Fruit fly (Drosophila melanogaster): ENCODE measurements around the gene CG10359.

Gene CG10359

DNA sequence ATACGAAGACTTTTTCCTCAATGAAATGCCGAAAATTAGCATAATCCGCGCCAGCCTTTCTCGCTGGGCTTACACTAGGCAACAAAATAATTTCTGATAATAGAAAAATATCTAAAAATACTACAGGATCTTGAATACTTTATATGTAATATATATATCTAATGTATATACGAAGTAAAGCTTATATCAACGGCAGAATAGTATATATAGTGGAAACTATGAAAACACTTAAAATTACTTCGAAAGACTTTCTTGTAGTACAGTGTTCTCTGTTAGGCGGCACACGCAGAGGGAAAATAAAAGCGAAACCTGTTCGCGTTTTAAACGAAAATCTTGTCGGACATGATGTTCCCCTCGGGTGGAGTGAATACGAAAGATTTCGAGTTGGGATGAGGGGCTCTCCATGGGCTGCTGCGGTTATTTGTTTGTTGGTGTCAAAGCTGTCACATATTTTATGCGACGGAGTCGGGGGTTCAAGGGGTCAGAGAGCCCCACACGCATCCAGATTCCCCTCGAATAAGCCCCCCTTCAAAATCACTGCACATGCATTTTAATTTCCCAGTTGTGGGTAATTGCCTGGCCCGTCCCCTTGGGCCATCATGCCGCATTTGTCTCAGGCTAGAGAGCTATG is 22.2 kb downstream of the CG10359 start:
- TF ChIP-seq CG8478 (optimal IDR thresholded peaks at IDR 0.05), result no peak
- TF ChIP-seq CTCF (optimal IDR thresholded peaks at IDR 0.05), result no peak

DNA sequence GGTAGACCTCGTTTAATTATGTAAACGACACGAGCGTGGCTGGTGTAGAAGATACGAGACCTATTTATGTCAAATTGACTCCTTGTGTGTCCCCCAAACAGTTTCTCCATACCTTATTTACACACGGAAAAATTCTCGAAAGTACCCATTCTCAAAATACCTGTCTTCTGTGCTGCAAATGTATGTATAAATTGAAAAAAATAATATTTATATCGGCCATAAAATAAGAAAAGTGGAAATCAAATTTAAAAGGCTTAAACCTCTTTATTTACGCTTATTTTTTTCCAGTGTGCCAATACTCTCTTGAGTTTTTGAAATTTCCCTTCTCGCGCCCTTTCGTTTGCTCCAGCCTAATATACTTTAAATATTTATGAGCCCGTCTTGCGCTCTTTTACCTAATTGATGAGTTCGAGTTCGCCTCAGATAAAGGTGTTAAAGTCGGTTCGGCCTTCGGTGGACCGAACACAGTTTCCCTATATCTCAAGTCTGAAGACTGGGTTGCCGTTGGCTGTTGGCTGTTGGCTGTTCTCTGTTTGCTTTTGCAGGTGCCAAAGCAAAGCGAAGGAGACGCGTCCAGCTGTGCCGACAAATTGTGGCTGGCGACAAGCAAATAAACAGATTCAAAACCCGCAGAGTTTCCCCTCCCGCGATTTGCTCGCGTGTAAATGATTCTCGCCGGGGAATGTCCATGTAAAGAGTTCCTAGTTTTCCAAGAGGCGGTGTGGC is 26.8 kb downstream of the CG10359 start:
- TF ChIP-seq CG8478 (optimal IDR thresholded peaks at IDR 0.05), result no peak
- TF ChIP-seq CTCF (optimal IDR thresholded peaks at IDR 0.05), result no peak

DNA sequence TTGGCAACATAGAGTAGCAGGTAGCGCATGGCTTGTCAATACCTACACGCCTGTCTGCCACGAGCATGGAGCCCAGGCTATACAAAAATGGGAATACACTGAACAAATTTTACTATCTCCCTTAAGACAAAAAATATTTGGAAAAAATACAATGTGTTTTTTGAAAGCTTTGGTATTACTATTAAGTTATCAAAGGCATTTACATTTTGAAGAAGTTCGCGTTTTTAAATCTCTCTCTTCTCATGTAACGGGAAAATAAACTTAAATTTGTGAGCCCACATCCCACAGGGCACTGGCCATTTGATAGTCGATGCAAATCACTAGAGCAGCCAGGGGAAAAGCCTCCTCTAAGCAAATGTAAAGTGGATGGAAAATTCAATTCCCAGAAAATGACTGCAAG is 27.3 kb downstream of the CG10359 start:
- TF ChIP-seq CTCF (optimal IDR thresholded peaks at IDR 0.05) (no peak), CG8478 (optimal IDR thresholded peaks at IDR 0.05) (no peak)

DNA sequence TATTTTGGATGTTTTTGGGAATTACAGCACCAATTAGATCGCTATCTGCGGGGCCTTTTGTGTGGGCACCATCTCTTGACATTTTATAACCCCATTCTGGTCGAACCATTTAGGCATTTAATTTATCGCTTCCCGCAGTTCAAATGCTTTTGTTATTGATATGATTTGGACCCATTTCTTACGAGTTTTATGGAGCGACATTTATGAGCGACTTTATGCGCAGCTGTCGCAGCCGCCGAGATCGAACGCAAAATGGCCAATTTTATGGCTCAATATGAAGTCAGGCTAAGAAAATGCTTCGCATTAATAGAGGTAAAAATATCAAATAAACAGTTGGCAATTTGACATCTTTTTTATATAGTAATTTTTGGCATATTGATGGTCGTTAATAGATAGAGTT is 28.9 kb downstream of the CG10359 start:
- TF ChIP-seq CG8478 (optimal IDR thresholded peaks at IDR 0.05), result no peak
- no peak for TF ChIP-seq CTCF (optimal IDR thresholded peaks at IDR 0.05)

DNA sequence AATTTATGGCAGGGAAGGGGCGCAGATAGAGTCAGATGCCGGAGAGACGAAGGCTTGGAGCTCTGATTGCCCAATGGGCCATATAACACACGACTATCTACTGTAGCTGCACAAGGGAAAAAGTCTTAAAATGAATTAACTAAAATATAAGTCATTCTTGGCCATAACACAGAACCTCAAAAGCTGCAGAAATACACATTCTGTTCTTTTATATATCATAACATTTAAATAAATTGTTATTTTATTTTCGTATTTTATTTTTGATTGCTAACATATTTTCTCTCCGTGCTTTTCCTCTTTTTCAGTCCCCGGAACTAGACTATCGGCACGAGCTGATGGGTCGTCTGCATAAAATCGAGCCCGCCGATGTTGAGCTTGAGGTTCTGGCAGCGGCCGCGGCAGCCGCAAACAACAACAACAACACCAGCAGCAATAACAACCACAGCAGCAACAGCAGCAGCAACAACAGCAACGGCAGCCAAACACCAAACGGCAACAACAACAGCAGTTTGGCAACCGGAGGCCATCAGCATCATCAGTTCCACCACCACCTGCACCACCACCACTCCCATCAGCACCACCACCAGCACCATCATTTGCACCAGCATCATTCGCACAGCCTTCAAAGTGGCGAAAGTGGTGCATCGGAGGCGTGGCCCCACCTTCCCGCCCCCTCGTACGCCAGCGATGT is 32.5 kb downstream of the CG10359 start:
- TF ChIP-seq CTCF (optimal IDR thresholded peaks at IDR 0.05), result no peak
- no peak for TF ChIP-seq CG8478 (optimal IDR thresholded peaks at IDR 0.05)

DNA sequence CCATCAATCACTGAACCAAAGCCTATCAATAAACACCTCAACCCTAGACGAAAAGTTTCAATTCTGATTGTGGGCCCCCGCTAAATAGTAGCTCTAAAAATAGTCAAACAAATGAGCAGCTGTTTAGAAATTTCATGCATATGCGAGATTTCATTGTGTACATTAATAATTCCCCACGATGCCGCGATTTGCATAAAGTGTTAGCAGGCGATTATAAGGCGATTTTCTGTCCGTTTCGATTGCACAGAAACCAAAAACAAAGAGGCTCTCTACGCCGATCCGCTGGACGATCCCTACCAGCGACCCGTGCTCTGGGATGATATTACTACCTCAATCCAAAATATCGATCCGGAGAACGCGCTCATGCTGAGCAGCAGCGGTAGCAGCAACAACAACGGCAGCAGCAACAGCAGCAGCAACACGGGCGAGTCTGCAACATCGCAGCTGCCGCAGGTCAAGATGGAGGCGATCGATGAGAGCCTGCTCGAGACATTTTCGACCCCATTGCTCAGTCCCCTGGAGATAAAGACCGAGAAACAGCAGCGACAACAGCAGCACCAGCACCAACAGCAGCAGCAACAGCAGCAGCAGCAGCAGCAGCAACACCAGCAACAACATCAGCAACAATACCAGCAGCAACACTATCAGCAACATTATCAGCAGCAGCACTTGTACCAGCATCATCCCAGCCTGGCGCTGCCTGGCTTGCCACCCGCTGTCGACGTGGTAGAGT is 33.8 kb downstream of the CG10359 start:
- no peak for TF ChIP-seq CG8478 (optimal IDR thresholded peaks at IDR 0.05)
- TF ChIP-seq CTCF (optimal IDR thresholded peaks at IDR 0.05), result no peak

DNA sequence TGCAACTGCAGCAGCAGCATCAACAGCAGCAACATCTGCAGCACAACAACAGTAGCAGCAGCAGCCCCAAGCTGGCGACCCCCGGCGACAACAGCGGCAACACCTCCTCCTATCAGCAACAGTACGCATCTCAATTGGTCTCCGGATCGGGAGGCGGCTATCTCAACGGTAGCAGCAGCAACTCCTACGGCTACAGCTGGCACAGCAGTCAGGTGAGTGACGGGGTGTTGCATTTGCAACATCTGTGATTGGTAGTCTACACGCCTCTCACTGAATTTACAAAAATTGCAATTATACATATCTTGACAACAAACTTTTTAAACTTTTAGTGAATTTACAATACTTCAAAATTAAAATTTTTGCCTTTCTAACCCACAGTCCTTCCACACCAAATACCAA is 34.4 kb downstream of the CG10359 start:
- TF ChIP-seq CG8478 (optimal IDR thresholded peaks at IDR 0.05), result no peak
- TF ChIP-seq CTCF (optimal IDR thresholded peaks at IDR 0.05), result no peak

DNA sequence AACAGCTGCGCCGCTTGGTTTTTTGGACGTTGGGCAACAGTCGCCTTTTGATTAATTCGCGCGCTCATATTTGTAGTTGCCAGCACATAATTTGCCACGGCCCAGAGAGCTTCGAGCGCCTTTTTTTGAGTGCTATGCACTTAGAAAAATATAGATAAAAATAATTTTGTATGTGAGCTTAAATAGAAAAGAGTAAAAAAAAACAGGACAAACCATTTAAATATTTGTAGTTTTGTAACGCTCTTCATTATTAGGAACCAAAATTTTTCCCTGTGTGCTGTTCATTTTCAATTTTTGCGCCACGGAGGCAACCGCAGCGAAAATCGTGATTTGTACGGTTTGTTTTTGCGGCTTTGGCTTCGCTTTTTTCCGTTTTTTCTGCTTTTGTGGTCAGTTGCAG is 37.5 kb downstream of the CG10359 start:
- TF ChIP-seq CTCF (optimal IDR thresholded peaks at IDR 0.05) (no peak), CG8478 (optimal IDR thresholded peaks at IDR 0.05) (no peak)

DNA sequence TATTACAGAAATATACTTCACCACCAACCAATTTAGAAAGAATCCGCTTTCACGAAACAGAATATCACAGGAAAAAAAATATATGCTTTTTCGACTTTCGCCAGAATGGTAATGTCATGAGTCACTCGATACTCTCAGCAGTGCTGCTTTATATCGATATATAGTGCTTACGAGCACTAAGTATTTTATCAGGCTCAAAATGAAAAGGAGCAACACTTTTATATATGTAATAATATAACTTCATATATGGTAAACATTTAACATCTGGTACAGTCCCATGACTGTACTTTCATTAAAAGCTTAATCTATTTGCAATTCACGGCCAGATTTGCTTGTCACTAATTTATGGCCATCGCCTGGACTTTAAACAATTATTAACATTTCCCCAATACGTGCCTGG is 42.7 kb downstream of the CG10359 start, which contains the start of gene CG10862:
CG10862 (minus strand) TSS at position 101 of the 400 bp plus-strand sequence.
- TF ChIP-seq CTCF (optimal IDR thresholded peaks at IDR 0.05), result no peak
- no peak for TF ChIP-seq CG8478 (optimal IDR thresholded peaks at IDR 0.05)

DNA sequence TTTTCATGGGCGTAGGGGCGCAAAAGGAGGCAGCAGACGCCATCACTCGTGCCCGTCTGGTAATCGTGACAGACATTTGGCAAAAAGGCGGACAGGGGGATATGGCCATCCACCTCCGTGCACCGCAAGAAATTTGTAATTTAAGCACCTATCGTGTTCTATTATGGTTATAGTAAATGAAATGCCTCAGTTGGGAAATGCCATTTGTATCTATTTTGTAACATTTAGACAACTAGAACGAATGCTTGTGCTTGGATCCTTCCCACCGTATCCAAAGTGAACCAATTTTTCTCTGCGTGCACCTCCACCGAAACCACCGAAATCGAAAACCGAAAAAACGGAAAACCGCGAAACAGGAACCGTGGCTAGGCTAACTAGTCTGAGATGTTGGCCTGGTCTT is 44.9 kb downstream of the CG10359 start:
- TF ChIP-seq CG8478 (optimal IDR thresholded peaks at IDR 0.05) (no peak), CTCF (optimal IDR thresholded peaks at IDR 0.05) (no peak)

DNA sequence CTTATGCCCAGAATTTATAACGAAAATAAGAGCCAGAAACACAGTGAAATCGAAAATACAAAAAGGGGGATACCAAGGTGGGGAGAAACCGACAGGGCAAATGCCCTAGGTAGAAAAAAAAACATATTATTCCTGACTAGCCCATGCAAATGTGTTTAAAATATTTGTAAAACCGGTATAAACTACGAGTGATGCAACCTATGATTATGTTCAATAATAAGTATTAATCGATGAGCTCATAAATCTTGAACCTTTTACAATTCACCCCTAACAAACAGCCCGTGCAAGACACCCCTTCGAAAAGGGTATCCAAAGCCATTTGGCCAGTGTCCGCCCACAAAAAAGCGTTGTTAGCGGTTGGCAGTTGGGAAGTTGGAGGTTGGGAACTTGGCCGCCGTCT is 45.9 kb downstream of the CG10359 start:
- TF ChIP-seq CTCF (optimal IDR thresholded peaks at IDR 0.05) (no peak), CG8478 (optimal IDR thresholded peaks at IDR 0.05) (no peak)

DNA sequence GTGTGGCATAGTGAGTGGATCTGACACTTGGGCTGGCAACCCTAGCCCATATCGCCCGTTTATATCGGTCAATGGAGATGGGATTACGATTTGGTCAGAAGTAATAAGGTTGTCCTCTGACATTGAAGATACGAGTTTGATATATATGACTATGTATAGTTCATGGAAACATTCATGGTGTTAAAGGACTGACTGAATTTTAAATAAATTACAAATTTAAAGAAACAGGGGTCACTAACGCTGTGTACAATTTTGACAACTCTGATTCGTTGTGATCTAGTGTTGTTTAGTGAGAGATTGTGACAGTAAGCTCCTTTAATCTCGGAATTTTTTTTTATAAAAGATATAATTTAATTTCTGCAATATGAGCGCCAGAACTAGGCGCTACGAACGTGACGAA is 46.8 kb downstream of the CG10359 start, which contains the start of gene CG43098:
CG43098 (plus strand) TSS at position 301 of the 400 bp plus-strand sequence.
- TF ChIP-seq CTCF (optimal IDR thresholded peaks at IDR 0.05), result no peak
- no peak for TF ChIP-seq CG8478 (optimal IDR thresholded peaks at IDR 0.05)
